Worm (Caenorhabditis elegans) whole organism, young adult: ENCODE measurements around the gene nekl-4.

Source experiments
- B0019.2 ChIP-seq: fragments of 200-800 bp; sonication (Bioruptor generic); conservative IDR thresholded peaks from 2 replicates; pipeline ENCODE4 v1.3.6; 2022; ENCODE audit warnings: missing genetic modification reagents, missing genetic modification characterization, missing compliant biosample characterization
- B0261.1 ChIP-seq: sonication (generic microtip); optimal IDR thresholded peaks from 2 replicates; lab custom pipeline; 2016; ENCODE audit warnings: mild to moderate bottlenecking, missing genetic modification characterization, moderate library complexity, missing compliant biosample characterization
- B0336.3 ChIP-seq: fragments of 200-800 bp; sonication (Bioruptor generic); IDR thresholded peaks from 2 replicates; pipeline ENCODE4 v1.3.6; 2022; ENCODE audit warnings: missing genetic modification characterization, missing compliant biosample characterization
- D2030.7 ChIP-seq: fragments of 200-800 bp; sonication (Bioruptor generic); IDR thresholded peaks from 2 replicates; pipeline ENCODE4 v1.3.6; 2022; ENCODE audit warnings: missing genetic modification reagents, missing genetic modification characterization, missing compliant biosample characterization
- F22D6.2 ChIP-seq: sonication (generic microtip); optimal IDR thresholded peaks from 2 replicates; lab custom pipeline; 2016; ENCODE audit warnings: mild to moderate bottlenecking, missing genetic modification characterization, missing compliant biosample characterization
- F23B12.7 ChIP-seq: sonication (generic microtip); optimal IDR thresholded peaks from 2 replicates; lab custom pipeline; 2017; ENCODE audit warnings: missing genetic modification characterization, mild to moderate bottlenecking, missing compliant biosample characterization, antibody characterized with exemption, moderate library complexity; ENCODE audit not compliant: insufficient read depth
- F39B2.1 ChIP-seq: fragments of 200-800 bp; sonication (Bioruptor generic); IDR thresholded peaks from 2 replicates; pipeline ENCODE4 v1.3.6; 2022; ENCODE audit warnings: missing genetic modification reagents, missing genetic modification characterization, missing compliant biosample characterization
- F52B5.7 ChIP-seq: sonication (generic microtip); optimal IDR thresholded peaks from 2 replicates; lab custom pipeline; 2016; ENCODE audit warnings: mild to moderate bottlenecking, missing genetic modification characterization, missing compliant biosample characterization
- Y56A3A.18 ChIP-seq: fragments of 200-800 bp; sonication (Bioruptor generic); IDR thresholded peaks from 2 replicates; pipeline ENCODE4 v1.3.6; 2022; ENCODE audit warnings: missing genetic modification reagents, missing genetic modification characterization, missing compliant biosample characterization
- Y95B8A.8 ChIP-seq: fragments of 200-800 bp; sonication (Bioruptor generic); IDR thresholded peaks from 2 replicates; pipeline ENCODE4 v1.3.6; 2022; ENCODE audit warnings: missing genetic modification reagents, missing genetic modification characterization, missing compliant biosample characterization
- akir-1 ChIP-seq: fragments of 200-800 bp; sonication (Bioruptor generic); optimal IDR thresholded peaks from 2 replicates; lab custom pipeline; 2018; ENCODE audit warnings: mild to moderate bottlenecking, missing genetic modification characterization, moderate library complexity, missing compliant biosample characterization
- aptf-3 ChIP-seq: fragments of 200-800 bp; sonication (Bioruptor generic); IDR thresholded peaks from 2 replicates; pipeline ENCODE4 v1.3.6; 2022; ENCODE audit warnings: missing genetic modification characterization, missing compliant biosample characterization
- atf-7 ChIP-seq: sonication (generic microtip); optimal IDR thresholded peaks from 2 replicates; lab custom pipeline; 2017; ENCODE audit warnings: mild to moderate bottlenecking, missing genetic modification characterization, missing compliant biosample characterization
- athp-1 ChIP-seq: sonication (generic microtip); optimal IDR thresholded peaks from 2 replicates; lab custom pipeline; 2017; ENCODE audit warnings: mild to moderate bottlenecking, missing genetic modification characterization, missing compliant biosample characterization
- attf-5 ChIP-seq: fragments of 200-800 bp; sonication (Bioruptor generic); optimal IDR thresholded peaks from 2 replicates; lab custom pipeline; 2018; ENCODE audit warnings: mild to moderate bottlenecking, missing genetic modification characterization, missing compliant biosample characterization
- bed-2 ChIP-seq: fragments of 200-800 bp; sonication (Bioruptor generic); IDR thresholded peaks from 2 replicates; pipeline ENCODE4 v1.3.6; 2022; ENCODE audit warnings: missing genetic modification reagents, missing genetic modification characterization, missing compliant biosample characterization
- dpff-1 ChIP-seq: sonication (generic microtip); optimal IDR thresholded peaks from 2 replicates; lab custom pipeline; 2017; ENCODE audit warnings: mild to moderate bottlenecking, missing genetic modification characterization, missing compliant biosample characterization
- efl-1 ChIP-seq: fragments of 150-350 bp; optimal IDR thresholded peaks from 2 replicates; lab custom pipeline; 2014; ENCODE audit warnings: missing biosample characterization, missing genetic modification reagents, missing genetic modification characterization
- egl-18 ChIP-seq: fragments of 200-800 bp; sonication (Bioruptor generic); IDR thresholded peaks from 2 replicates; pipeline ENCODE4 v1.3.6; 2022; ENCODE audit warnings: missing genetic modification reagents, missing genetic modification characterization, missing compliant biosample characterization
- gei-17 ChIP-seq: fragments of 200-800 bp; sonication (Bioruptor generic); optimal IDR thresholded peaks from 2 replicates; lab custom pipeline; 2018; ENCODE audit warnings: mild to moderate bottlenecking, missing genetic modification characterization, missing compliant biosample characterization
- him-1 ChIP-seq: sonication (generic microtip); optimal IDR thresholded peaks from 2 replicates; lab custom pipeline; 2016; ENCODE audit warnings: missing genotype, missing genetic modification reagents, missing genetic modification characterization, missing compliant biosample characterization
- hlh-12 ChIP-seq: sonication (generic microtip); optimal IDR thresholded peaks from 2 replicates; lab custom pipeline; 2016; ENCODE audit warnings: missing genetic modification characterization, missing compliant biosample characterization
- hrde-1 ChIP-seq: sonication (generic microtip); optimal IDR thresholded peaks from 2 replicates; lab custom pipeline; 2016; ENCODE audit warnings: missing genetic modification characterization, mild to moderate bottlenecking, missing compliant biosample characterization, moderate library complexity, missing genotype, missing genetic modification reagents, borderline replicate concordance
- lag-1 ChIP-seq: fragments of 200-800 bp; sonication (Bioruptor generic); IDR thresholded peaks from 2 replicates; pipeline ENCODE4 v1.3.6; 2022; ENCODE audit warnings: missing genetic modification reagents, missing genetic modification characterization, missing compliant biosample characterization
- let-526 ChIP-seq: fragments of 200-800 bp; sonication (Bioruptor generic); IDR thresholded peaks from 2 replicates; pipeline ENCODE4 v1.3.6; 2022; ENCODE audit warnings: missing genetic modification reagents, missing genetic modification characterization, missing compliant biosample characterization
- lsl-1 ChIP-seq: fragments of 200-800 bp; sonication (Bioruptor generic); optimal IDR thresholded peaks from 2 replicates; lab custom pipeline; 2018; ENCODE audit warnings: mild to moderate bottlenecking, missing genetic modification characterization, moderate library complexity, missing compliant biosample characterization
- lsy-27 ChIP-seq: sonication (generic microtip); optimal IDR thresholded peaks from 2 replicates; lab custom pipeline; 2017; ENCODE audit warnings: missing genetic modification characterization, mild to moderate bottlenecking, missing compliant biosample characterization, antibody characterized with exemption, missing genotype, borderline replicate concordance; ENCODE audit not compliant: insufficient read depth
- madf-3 ChIP-seq: fragments of 200-800 bp; sonication (Bioruptor generic); IDR thresholded peaks from 2 replicates; pipeline ENCODE4 v1.3.6; 2022; ENCODE audit warnings: missing genetic modification reagents, missing genetic modification characterization, missing compliant biosample characterization
- madf-6 ChIP-seq: fragments of 200-800 bp; sonication (Bioruptor generic); IDR thresholded peaks from 2 replicates; pipeline ENCODE4 v1.3.6; 2022; ENCODE audit warnings: missing genetic modification reagents, missing genetic modification characterization, missing compliant biosample characterization
- madf-8 ChIP-seq: fragments of 200-800 bp; sonication (Bioruptor generic); conservative IDR thresholded peaks from 2 replicates; pipeline ENCODE4 v1.3.6; 2022; ENCODE audit warnings: missing genetic modification reagents, missing genetic modification characterization, missing compliant biosample characterization
- mcd-1 ChIP-seq: fragments of 200-800 bp; sonication (Bioruptor generic); IDR thresholded peaks from 2 replicates; pipeline ENCODE4 v1.3.6; 2022; ENCODE audit warnings: missing genetic modification reagents, missing genetic modification characterization, missing compliant biosample characterization
- rcor-1 ChIP-seq: fragments of 200-800 bp; sonication (Bioruptor generic); IDR thresholded peaks from 2 replicates; pipeline ENCODE4 v1.3.6; 2022; ENCODE audit warnings: missing genetic modification reagents, missing genetic modification characterization, missing compliant biosample characterization
- repo-1 ChIP-seq: sonication (generic microtip); optimal IDR thresholded peaks from 2 replicates; lab custom pipeline; 2017; ENCODE audit warnings: mild to moderate bottlenecking, missing genetic modification characterization, missing compliant biosample characterization
- sea-2 ChIP-seq: fragments of 200-800 bp; sonication (Bioruptor generic); IDR thresholded peaks from 2 replicates; pipeline ENCODE4 v1.3.6; 2022; ENCODE audit warnings: missing genetic modification characterization, missing compliant biosample characterization
- snpc-1.1 ChIP-seq: sonication (generic microtip); optimal IDR thresholded peaks from 2 replicates; lab custom pipeline; 2017; ENCODE audit warnings: missing genetic modification characterization, mild to moderate bottlenecking, missing compliant biosample characterization, antibody characterized with exemption, moderate library complexity, missing genotype, missing genetic modification reagents; ENCODE audit not compliant: insufficient read depth
- snpc-4 ChIP-seq, 5 experiments: fragments of 150-350 bp in 1 of 5; sonication (generic microtip) in 4 of 5; optimal IDR thresholded peaks; 2 replicates each; lab custom pipeline; 2014 to 2018; ENCODE audit warnings: missing genetic modification characterization in 5 of 5, missing biosample characterization in 3 of 5, antibody characterized with exemption in 2 of 5, mild to moderate bottlenecking in 2 of 5, missing compliant biosample characterization in 2 of 5, missing genotype in 2 of 5, moderate library complexity in 2 of 5, missing genetic modification reagents in 1 of 5
- sptf-2 ChIP-seq: fragments of 200-800 bp; sonication (Bioruptor generic); optimal IDR thresholded peaks from 2 replicates; lab custom pipeline; 2018; ENCODE audit warnings: mild to moderate bottlenecking, missing genetic modification characterization, missing compliant biosample characterization
- tbp1 ChIP-seq: fragments of 200-800 bp; sonication (Bioruptor generic); optimal IDR thresholded peaks from 2 replicates; lab custom pipeline; 2018; ENCODE audit warnings: mild to moderate bottlenecking, missing genetic modification characterization, missing compliant biosample characterization
- tbx-9 ChIP-seq: sonication (generic microtip); optimal IDR thresholded peaks from 2 replicates; lab custom pipeline; 2016; ENCODE audit warnings: borderline replicate concordance, missing genetic modification characterization, inconsistent platforms, missing compliant biosample characterization
- unc-130 ChIP-seq: sonication (generic microtip); optimal IDR thresholded peaks from 2 replicates; lab custom pipeline; 2016; ENCODE audit warnings: missing genetic modification reagents, missing genetic modification characterization, missing compliant biosample characterization
- xnd-1 ChIP-seq: sonication (generic microtip); optimal IDR thresholded peaks from 2 replicates; lab custom pipeline; 2016; ENCODE audit warnings: missing genotype, missing genetic modification reagents, missing genetic modification characterization, missing compliant biosample characterization
- zfh-2 ChIP-seq: fragments of 200-800 bp; sonication (Bioruptor generic); conservative IDR thresholded peaks from 2 replicates; pipeline ENCODE4 v1.3.6; 2022; ENCODE audit warnings: missing genetic modification reagents, missing genetic modification characterization, missing compliant biosample characterization
- ztf-25 ChIP-seq: fragments of 200-800 bp; sonication (Bioruptor generic); IDR thresholded peaks from 2 replicates; pipeline ENCODE4 v1.3.6; 2022; ENCODE audit warnings: missing genetic modification reagents, missing genetic modification characterization, missing compliant biosample characterization
- ztf-26 ChIP-seq: sonication (generic microtip); optimal IDR thresholded peaks from 2 replicates; lab custom pipeline; 2017; ENCODE audit warnings: missing genetic modification characterization, missing compliant biosample characterization
- ztf-28 ChIP-seq: fragments of 200-800 bp; sonication (Bioruptor generic); IDR thresholded peaks from 2 replicates; pipeline ENCODE4 v1.3.6; 2022; ENCODE audit warnings: missing genetic modification reagents, missing genetic modification characterization, missing compliant biosample characterization
- ztf-3 ChIP-seq: fragments of 200-800 bp; sonication (Bioruptor generic); optimal IDR thresholded peaks from 2 replicates; lab custom pipeline; 2018; ENCODE audit warnings: mild to moderate bottlenecking, missing genetic modification characterization, missing compliant biosample characterization
- ztf-6 ChIP-seq: fragments of 200-800 bp; sonication (Bioruptor generic); IDR thresholded peaks from 2 replicates; pipeline ENCODE4 v1.3.6; 2022; ENCODE audit warnings: missing genetic modification reagents, missing genetic modification characterization, missing compliant biosample characterization

nekl-4 gene

ce11 chrIII:5554884-5555500 is 37.7 kb upstream of the nekl-4 start, which contains the start of the genes nmad-1 and hach-1 (continued):
- peak; percentile 73 for TF ChIP-seq snpc-4 (GFP tag; optimal IDR thresholded peaks at IDR 0.05; lab: Kevin White, UChicago)
- peak in 3 of 4 experiments; percentile 60 to 76 (median 75) for TF ChIP-seq snpc-4 (tag; optimal IDR thresholded peaks at IDR 0.05; lab: Kevin White, UChicago)
- TF ChIP-seq Y95B8A.8 (GFP tag; lab: Robert Waterston, UW) = no peak
- TF ChIP-seq hrde-1 = no peak
- peak; percentile 21 for TF ChIP-seq unc-130 (GFP tag; lab: Kevin White, UChicago)
- TF ChIP-seq rcor-1 (GFP tag; lab: Robert Waterston, UW) = peak; percentile 58
- no peak for TF ChIP-seq let-526 (GFP tag; lab: Robert Waterston, UW)
- peak; percentile 89 for TF ChIP-seq madf-6 (GFP tag; lab: Robert Waterston, UW)
- no peak for TF ChIP-seq lag-1 (GFP tag; lab: Robert Waterston, UW)
- TF ChIP-seq atf-7 (tag; lab: Kevin White, UChicago) = no peak
- no peak for TF ChIP-seq lsy-27 (tag; lab: Kevin White, UChicago)
- no peak for TF ChIP-seq egl-18 (GFP tag; lab: Robert Waterston, UW)
- TF ChIP-seq F39B2.1 (GFP tag; lab: Robert Waterston, UW) = no peak
- TF ChIP-seq aptf-3 = no peak
- no peak for TF ChIP-seq hlh-12 (tag; lab: Kevin White, UChicago)
- no peak for TF ChIP-seq sea-2 (GFP tag; lab: Robert Waterston, UW)
- TF ChIP-seq tbx-9 = no peak
- TF ChIP-seq sptf-2 (GFP tag; lab: Kevin White, UChicago) = no peak
- TF ChIP-seq ztf-3 (GFP tag; lab: Kevin White, UChicago) = no peak
- no peak for TF ChIP-seq Y56A3A.18 (GFP tag; lab: Robert Waterston, UW)
- no peak for TF ChIP-seq repo-1
- TF ChIP-seq madf-3 (GFP tag; lab: Robert Waterston, UW) = no peak
- TF ChIP-seq B0261.1 (tag; lab: Kevin White, UChicago) = no peak
- TF ChIP-seq lsl-1 (GFP tag; lab: Kevin White, UChicago) = peak; percentile 58
- peak; percentile 19 for TF ChIP-seq F52B5.7 (tag; lab: Kevin White, UChicago)
- no peak for TF ChIP-seq ztf-6 (GFP tag; lab: Robert Waterston, UW)
- peak; percentile 9 for TF ChIP-seq ztf-26 (tag; lab: Kevin White, UChicago)
- TF ChIP-seq ztf-25 (GFP tag; lab: Robert Waterston, UW) = 0 out of 2 replicates have a peak, but pooled peaks have one; percentile 12
- peak; percentile 27 for TF ChIP-seq xnd-1 (tag; lab: Kevin White, UChicago)
- TF ChIP-seq D2030.7 = peak; percentile 64; the same call in 1 of the 2 replicates
- no peak for TF ChIP-seq akir-1
- peak; percentile 58 for TF ChIP-seq tbp1 (GFP tag; lab: Kevin White, UChicago)
- TF ChIP-seq mcd-1 (GFP tag; lab: Robert Waterston, UW) = peak; percentile 74
- no peak for TF ChIP-seq dpff-1 (tag; lab: Kevin White, UChicago)
- peak; percentile 6 for TF ChIP-seq F22D6.2 (tag; lab: Kevin White, UChicago)
- TF ChIP-seq him-1 (tag; lab: Kevin White, UChicago) = peak; percentile 5
- TF ChIP-seq B0019.2 (GFP tag; lab: Robert Waterston, UW) = no peak
- TF ChIP-seq zfh-2 (GFP tag; lab: Robert Waterston, UW) = 0 out of 2 replicates have a peak, but pooled peaks have one; percentile 10
- TF ChIP-seq gei-17 (GFP tag; lab: Kevin White, UChicago) = no peak
- peak; percentile 67 for TF ChIP-seq B0336.3 (GFP tag; lab: Robert Waterston, UW)
- TF ChIP-seq snpc-1.1 (tag; lab: Kevin White, UChicago) = peak; percentile 71
- TF ChIP-seq efl-1 (GFP tag; lab: Kevin White, UChicago) = peak; percentile 36
- TF ChIP-seq ztf-28 (GFP tag; lab: Robert Waterston, UW) = no peak
- peak; percentile 37; the same call in 1 of the 2 replicates for TF ChIP-seq madf-8 (GFP tag; lab: Robert Waterston, UW)
- peak; percentile 28 for TF ChIP-seq athp-1 (tag; lab: Kevin White, UChicago)
- TF ChIP-seq attf-5 = peak; percentile 78
- peak; percentile 72 for TF ChIP-seq F23B12.7
- no peak for TF ChIP-seq bed-2 (GFP tag; lab: Robert Waterston, UW)
